Fruit fly (Drosophila melanogaster) whole organism, embryonic: ENCODE data around the gene CG14615.

Experiments
- Asciz ChIP-seq: fragments of 200-800 bp; sonication (Bioruptor generic); optimal IDR thresholded peaks from 2 replicates; lab custom pipeline; 2017; ENCODE audit warnings: missing biosample characterization, mild to moderate bottlenecking, missing genetic modification characterization, missing genetic modification reagents
- Bdp1 ChIP-seq: fragments of 200-800 bp; sonication (Bioruptor generic); optimal IDR thresholded peaks from 3 replicates; lab custom pipeline; 2016; ENCODE audit warnings: missing biosample characterization, missing genetic modification characterization
- CG11696 ChIP-seq: fragments of 200-800 bp; sonication (Bioruptor generic); IDR thresholded peaks from 2 replicates; pipeline ENCODE4 v1.3.6; 2022; ENCODE audit warnings: missing biosample characterization, missing genetic modification characterization
- CG12659 ChIP-seq: fragments of 200-800 bp; sonication (Bioruptor generic); optimal IDR thresholded peaks from 3 replicates; lab custom pipeline; 2017; ENCODE audit warnings: mild to moderate bottlenecking, missing biosample characterization, missing genetic modification reagents, missing genetic modification characterization
- CG13775 ChIP-seq: fragments of 200-800 bp; sonication (Bioruptor generic); optimal IDR thresholded peaks from 3 replicates; lab custom pipeline; 2017; ENCODE audit warnings: missing biosample characterization, mild to moderate bottlenecking, missing genetic modification characterization
- CG14050 ChIP-seq: fragments of 200-800 bp; sonication (Bioruptor generic); IDR thresholded peaks from 3 replicates; pipeline ENCODE4 v1.3.6; 2022; ENCODE audit warnings: missing biosample characterization, missing genetic modification characterization
- CG15011 ChIP-seq: fragments of 200-800 bp; sonication (Bioruptor generic); optimal IDR thresholded peaks from 3 replicates; lab custom pipeline; 2018; ENCODE audit warnings: missing biosample characterization, mild to moderate bottlenecking, missing genetic modification characterization
- CG15073 ChIP-seq: fragments of 200-800 bp; sonication (Bioruptor generic); optimal IDR thresholded peaks from 2 replicates; lab custom pipeline; 2016; ENCODE audit warnings: missing biosample characterization, missing genetic modification characterization
- CG1603 ChIP-seq: fragments of 200-800 bp; sonication (Bioruptor generic); optimal IDR thresholded peaks from 2 replicates; lab custom pipeline; 2019; ENCODE audit warnings: missing biosample characterization, mild to moderate bottlenecking, missing genetic modification characterization, moderate library complexity
- CG17912 ChIP-seq: fragments of 200-800 bp; sonication (Bioruptor generic); optimal IDR thresholded peaks from 2 replicates; lab custom pipeline; 2018; ENCODE audit warnings: missing biosample characterization, mild to moderate bottlenecking, missing genetic modification characterization
- CG2120 ChIP-seq: fragments of 200-800 bp; sonication (Bioruptor generic); optimal IDR thresholded peaks from 3 replicates; lab custom pipeline; 2016; ENCODE audit warnings: missing biosample characterization, missing genetic modification characterization
- CG2129 ChIP-seq: fragments of 200-800 bp; sonication (Bioruptor generic); IDR thresholded peaks from 2 replicates; pipeline ENCODE4 v1.3.6; 2022; ENCODE audit warnings: missing biosample characterization, missing genetic modification characterization; ENCODE audit not compliant: partially characterized antibody
- CG2678 ChIP-seq: fragments of 200-800 bp; sonication (Bioruptor generic); optimal IDR thresholded peaks from 3 replicates; lab custom pipeline; 2019; ENCODE audit warnings: missing biosample characterization, mild to moderate bottlenecking, missing genetic modification characterization, moderate library complexity
- CG31365 ChIP-seq: fragments of 200-800 bp; sonication (Bioruptor generic); optimal IDR thresholded peaks from 2 replicates; lab custom pipeline; 2018; ENCODE audit warnings: missing biosample characterization, mild to moderate bottlenecking, missing genetic modification characterization
- CG3163 ChIP-seq: fragments of 200-800 bp; sonication (Bioruptor generic); optimal IDR thresholded peaks from 3 replicates; lab custom pipeline; 2016; ENCODE audit warnings: missing biosample characterization, missing genetic modification characterization
- CG3281 ChIP-seq: fragments of 200-800 bp; sonication (Bioruptor generic); optimal IDR thresholded peaks from 3 replicates; lab custom pipeline; 2017; ENCODE audit warnings: missing biosample characterization, mild to moderate bottlenecking, missing genetic modification characterization
- CG3995 ChIP-seq: fragments of 200-800 bp; sonication (Bioruptor generic); optimal IDR thresholded peaks from 3 replicates; lab custom pipeline; 2016; ENCODE audit warnings: missing biosample characterization, missing genetic modification characterization
- CG4328 ChIP-seq: fragments of 200-800 bp; sonication (Bioruptor generic); optimal IDR thresholded peaks from 3 replicates; lab custom pipeline; 2017; ENCODE audit warnings: missing biosample characterization, missing genetic modification reagents, missing genetic modification characterization
- CG4820 ChIP-seq: fragments of 200-800 bp; sonication (Bioruptor generic); optimal IDR thresholded peaks from 3 replicates; lab custom pipeline; 2016; ENCODE audit warnings: missing biosample characterization, missing genetic modification characterization
- CG6689 ChIP-seq: fragments of 200-800 bp; sonication (Bioruptor generic); IDR thresholded peaks from 2 replicates; pipeline ENCODE4 v1.3.6; 2022; ENCODE audit warnings: missing biosample characterization, missing genetic modification characterization
- CG6854 ChIP-seq: fragments of 200-800 bp; sonication (Bioruptor generic); optimal IDR thresholded peaks from 3 replicates; lab custom pipeline; 2017; ENCODE audit warnings: missing biosample characterization, mild to moderate bottlenecking, missing genetic modification characterization
- CG7357 ChIP-seq: fragments of 200-800 bp; sonication (Bioruptor generic); IDR thresholded peaks from 3 replicates; pipeline ENCODE4 v1.3.6; 2022; ENCODE audit warnings: missing biosample characterization, missing genetic modification characterization
- CG7963 ChIP-seq: fragments of 200-800 bp; sonication (Bioruptor generic); IDR thresholded peaks from 3 replicates; pipeline ENCODE4 v1.3.6; 2022; ENCODE audit warnings: missing biosample characterization, missing genetic modification characterization; ENCODE audit not compliant: partially characterized antibody
- CG7987 ChIP-seq: fragments of 200-800 bp; sonication (Bioruptor generic); optimal IDR thresholded peaks from 2 replicates; lab custom pipeline; 2018; ENCODE audit warnings: missing biosample characterization, mild to moderate bottlenecking, missing genetic modification characterization, moderate library complexity
- CG9797 ChIP-seq: fragments of 200-800 bp; sonication (Bioruptor generic); optimal IDR thresholded peaks from 3 replicates; lab custom pipeline; 2018; ENCODE audit warnings: missing biosample characterization, mild to moderate bottlenecking, missing genetic modification characterization
- CoRest ChIP-seq: fragments of 200-800 bp; sonication (Bioruptor generic); optimal IDR thresholded peaks from 3 replicates; lab custom pipeline; 2018; ENCODE audit warnings: missing biosample characterization, mild to moderate bottlenecking, missing genetic modification characterization, moderate library complexity
- D ChIP-seq, 2 experiments: fragments of 200-800 bp in 1 of 2; fragments of >200 bp in 1 of 2; sonication (Bioruptor generic) in 1 of 2; optimal IDR thresholded peaks; 2 replicates in 1 of 2; 3 replicates in 1 of 2; lab custom pipeline; 2017; ENCODE audit warnings: mild to moderate bottlenecking in 1 of 2, missing biosample characterization in 1 of 2, missing genetic modification characterization in 1 of 2, missing genetic modification reagents in 1 of 2
- Deaf1 ChIP-seq: fragments of 200-800 bp; optimal IDR thresholded peaks from 3 replicates; lab custom pipeline; 2019; ENCODE audit warnings: missing biosample characterization, mild to moderate bottlenecking, missing genetic modification characterization, moderate library complexity
- Drgx ChIP-seq: fragments of 200-800 bp; sonication (Bioruptor generic); IDR thresholded peaks from 2 replicates; pipeline ENCODE4 v1.3.6; 2022; ENCODE audit warnings: missing biosample characterization, missing genetic modification characterization
- ERR ChIP-seq: fragments of 200-800 bp; sonication (Bioruptor generic); optimal IDR thresholded peaks from 2 replicates; lab custom pipeline; 2016; ENCODE audit warnings: missing biosample characterization, missing genetic modification characterization
- Hr51 ChIP-seq, 2 experiments: fragments of 200-800 bp; sonication (Bioruptor generic); optimal IDR thresholded peaks; 2 replicates in 1 of 2; 3 replicates in 1 of 2; lab custom pipeline; 2016 to 2018; ENCODE audit warnings: missing biosample characterization in 2 of 2, missing genetic modification characterization in 2 of 2, mild to moderate bottlenecking in 1 of 2, moderate library complexity in 1 of 2
- Neu2 ChIP-seq: fragments of 200-800 bp; sonication (Bioruptor generic); optimal IDR thresholded peaks from 3 replicates; lab custom pipeline; 2016; ENCODE audit warnings: missing biosample characterization, missing genetic modification characterization, borderline replicate concordance
- Oli ChIP-seq: fragments of 200-800 bp; sonication (Bioruptor generic); optimal IDR thresholded peaks from 2 replicates; lab custom pipeline; 2018; ENCODE audit warnings: missing biosample characterization, mild to moderate bottlenecking, missing genetic modification characterization, moderate library complexity
- Ptx1 ChIP-seq: fragments of 200-800 bp; sonication (Bioruptor generic); IDR thresholded peaks from 2 replicates; pipeline ENCODE4 v1.3.6; 2022; ENCODE audit warnings: missing biosample characterization, missing genetic modification characterization
- Sry-β ChIP-seq: fragments of 200-800 bp; sonication (Bioruptor generic); optimal IDR thresholded peaks from 2 replicates; lab custom pipeline; 2018; ENCODE audit warnings: missing biosample characterization, mild to moderate bottlenecking, missing genetic modification characterization, moderate library complexity
- chif ChIP-seq, 2 experiments: fragments of 200-800 bp; sonication (Bioruptor generic); optimal IDR thresholded peaks; 3 replicates each; lab custom pipeline; 2016; ENCODE audit warnings: missing biosample characterization in 2 of 2, missing genetic modification characterization in 2 of 2
- dmrt99B ChIP-seq: fragments of 200-800 bp; sonication (Bioruptor generic); optimal IDR thresholded peaks from 2 replicates; lab custom pipeline; 2018; ENCODE audit warnings: missing biosample characterization, mild to moderate bottlenecking, missing genetic modification characterization, moderate library complexity
- ewg ChIP-seq: fragments of 200-800 bp; sonication (Bioruptor generic); optimal IDR thresholded peaks from 3 replicates; lab custom pipeline; 2017; ENCODE audit warnings: mild to moderate bottlenecking, missing biosample characterization, missing genetic modification reagents, missing genetic modification characterization
- ham ChIP-seq: fragments of 200-800 bp; sonication (Bioruptor generic); IDR thresholded peaks from 2 replicates; pipeline ENCODE4 v1.3.6; 2022; ENCODE audit warnings: missing biosample characterization, missing genetic modification characterization
- hkb ChIP-seq, 2 experiments: fragments of 200-800 bp in 1 of 2; fragments of >200 bp in 1 of 2; sonication (Bioruptor generic) in 1 of 2; IDR thresholded peaks in 1 of 2; optimal IDR thresholded peaks in 1 of 2; 2 replicates each; pipeline versions ENCODE4 v1.3.6 to Lab custom; 2017 to 2022; ENCODE audit warnings: missing biosample characterization in 1 of 2, missing genetic modification characterization in 1 of 2
- knrl ChIP-seq: fragments of 200-800 bp; sonication (Bioruptor generic); IDR thresholded peaks from 3 replicates; pipeline ENCODE4 v1.3.6; 2022; ENCODE audit warnings: missing biosample characterization, missing genetic modification characterization; ENCODE audit not compliant: partially characterized antibody
- pfk ChIP-seq: fragments of 200-800 bp; sonication (Bioruptor generic); optimal IDR thresholded peaks from 2 replicates; lab custom pipeline; 2018; ENCODE audit warnings: missing biosample characterization, mild to moderate bottlenecking, missing genetic modification characterization, moderate library complexity
- phol ChIP-seq: fragments of 200-800 bp; sonication (Bioruptor generic); optimal IDR thresholded peaks from 3 replicates; lab custom pipeline; 2018; ENCODE audit warnings: missing biosample characterization, mild to moderate bottlenecking, missing genetic modification characterization, moderate library complexity
- row ChIP-seq: fragments of 200-800 bp; sonication (Bioruptor generic); IDR thresholded peaks from 3 replicates; pipeline ENCODE4 v1.3.6; 2022; ENCODE audit warnings: missing biosample characterization, missing genetic modification characterization
- sens ChIP-seq: fragments of 200-800 bp; sonication (Bioruptor generic); peaks from one replicate; lab custom pipeline; 2016; ENCODE audit warnings: missing biosample characterization, missing genetic modification characterization

The CG14615 gene

DNA sequence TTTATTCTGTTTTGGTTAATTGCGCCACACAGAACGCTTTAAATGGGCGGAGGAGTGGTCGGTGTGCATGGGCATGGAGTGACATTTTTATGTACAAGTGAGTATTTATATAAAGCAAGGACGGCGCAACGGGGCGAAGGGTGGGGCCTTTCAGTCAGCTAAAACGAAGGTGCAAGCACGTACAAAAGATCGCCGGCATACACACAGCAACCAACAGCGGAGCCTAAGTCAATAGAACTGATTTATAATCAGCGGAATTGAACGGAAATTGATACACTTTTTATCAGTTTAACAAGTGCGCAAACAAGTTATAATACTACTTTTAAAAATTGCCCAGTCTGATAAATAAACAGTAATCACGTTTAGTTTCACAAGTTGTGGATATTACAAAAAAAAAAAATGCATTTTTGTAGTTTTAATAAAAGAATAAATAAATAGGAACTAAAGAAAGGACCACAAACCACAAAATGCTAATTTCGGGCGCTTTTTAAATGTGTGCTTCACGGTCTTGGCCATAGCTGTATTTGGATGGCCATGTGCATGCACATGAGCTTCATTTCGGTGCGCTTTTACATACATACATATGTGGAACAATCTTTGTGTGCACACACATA is 30.0 kb upstream of the CG14615 start (continued):
- TF ChIP-seq sens (GFP tag; lab: Kevin White, UChicago) (peak; percentile 20), Asciz (peak; percentile 30), ham (GFP tag; lab: Robert Waterston, UW) (no peak), Hr51 (GFP tag; optimal IDR thresholded peaks at IDR 0.05; lab: Kevin White, UChicago) (peak in 1 of 2 experiments; percentile 29), CG6689 (GFP tag; lab: Robert Waterston, UW) (0 out of 2 replicates have a peak, but pooled peaks have one; percentile 19), CG7987 (GFP tag; lab: Kevin White, UChicago) (no peak), Ptx1 (GFP tag; lab: Robert Waterston, UW) (0 out of 2 replicates have a peak, but pooled peaks have one; percentile 29), CG4328 (GFP tag; lab: Kevin White, UChicago) (no peak), dmrt99B (tag; lab: Kevin White, UChicago) (peak; percentile 54), ewg (peak; percentile 22), CG11696 (GFP tag; lab: Robert Waterston, UW) (0 out of 2 replicates have a peak, but pooled peaks have one; percentile 38), CG13775 (GFP tag; lab: Kevin White, UChicago) (no peak), CG1603 (tag; lab: Kevin White, UChicago) (no peak), phol (tag; lab: Kevin White, UChicago) (peak; percentile 41), CG15011 (GFP tag; lab: Kevin White, UChicago) (no peak), hkb (optimal IDR thresholded peaks at IDR 0.05; lab: Kevin White, UChicago) (no peak), hkb (GFP tag; IDR thresholded peaks at IDR 0.05; lab: Robert Waterston, UW) (peak; percentile 28; the same call in 1 of the 2 replicates), CG15073 (GFP tag; lab: Kevin White, UChicago) (no peak), Oli (peak; percentile 12), Drgx (peak; percentile 66), row (GFP tag; lab: Robert Waterston, UW) (0 out of 3 replicates have a peak, but pooled peaks have one; percentile 10), Neu2 (GFP tag; lab: Kevin White, UChicago) (no peak), chif (GFP tag; optimal IDR thresholded peaks at IDR 0.05; lab: Kevin White, UChicago) (no peak)

- peak; percentile 18 for TF ChIP-seq CoRest (tag; lab: Kevin White, UChicago)
- TF ChIP-seq CG9797 = no peak
- no peak for TF ChIP-seq CG3163 (GFP tag; lab: Kevin White, UChicago)
- no peak for TF ChIP-seq CG2129 (GFP tag; lab: Robert Waterston, UW)
- TF ChIP-seq CG12659 (GFP tag; lab: Kevin White, UChicago) = no peak
- TF ChIP-seq Sry-β (GFP tag; lab: Kevin White, UChicago) = no peak
- peak; percentile 41 for TF ChIP-seq CG2120 (GFP tag; lab: Kevin White, UChicago)
- TF ChIP-seq CG17912 (GFP tag; lab: Kevin White, UChicago) = no peak
- no peak for TF ChIP-seq CG6854 (GFP tag; lab: Kevin White, UChicago)
- TF ChIP-seq CG7963 (GFP tag; lab: Robert Waterston, UW) = no peak
- TF ChIP-seq D (optimal IDR thresholded peaks at IDR 0.05; lab: Kevin White, UChicago) = no peak
- TF ChIP-seq D (GFP tag; optimal IDR thresholded peaks at IDR 0.05; lab: Kevin White, UChicago) = no peak
- TF ChIP-seq CG14050 (GFP tag; lab: Robert Waterston, UW) = no peak
- TF ChIP-seq CG3995 = no peak
- no peak for TF ChIP-seq CG31365
- TF ChIP-seq ERR (GFP tag; lab: Kevin White, UChicago) = no peak
- no peak for TF ChIP-seq pfk
- TF ChIP-seq sens (GFP tag; lab: Kevin White, UChicago) = peak; percentile 83
- TF ChIP-seq CG3281 (GFP tag; lab: Kevin White, UChicago) = peak; percentile 32
- TF ChIP-seq Bdp1 (GFP tag; lab: Kevin White, UChicago) = no peak
- no peak for TF ChIP-seq CG7357 (GFP tag; lab: Robert Waterston, UW)
- peak; percentile 30 for TF ChIP-seq CG2678 (tag; lab: Kevin White, UChicago)
- no peak for TF ChIP-seq knrl (GFP tag; lab: Robert Waterston, UW)
- TF ChIP-seq CG4820 = no peak
- peak; percentile 23; the same call in 1 of the 3 replicates for TF ChIP-seq row (GFP tag; lab: Robert Waterston, UW)
- TF ChIP-seq Deaf1 (tag; lab: Kevin White, UChicago) = no peak
Measured at dm6 chrX:22477689-22478590, 28.6 kb upstream of the CG14615 start.
